Fruit fly (Drosophila melanogaster) whole organism: ENCODE results near the gene CG8135.

Source experiments
- CG8478 ChIP-seq: fragments of >200 bp; optimal IDR thresholded peaks from 2 replicates; lab custom pipeline; 2018; ENCODE audit warnings: inconsistent platforms
- Dll ChIP-seq: fragments of >200 bp; optimal IDR thresholded peaks from 2 replicates; lab custom pipeline; 2017
- EcR ChIP-seq, 2 experiments: fragments of >200 bp; optimal IDR thresholded peaks; 2 replicates each; lab custom pipeline; 2017; ENCODE audit warnings: missing biosample characterization in 2 of 2, missing genetic modification characterization in 2 of 2, missing genetic modification reagents in 2 of 2
- pan ChIP-seq: fragments of >200 bp; optimal IDR thresholded peaks from 2 replicates; lab custom pipeline; 2017
- psq ChIP-seq: fragments of >200 bp; optimal IDR thresholded peaks from 2 replicates; lab custom pipeline; 2017
- usp ChIP-seq: fragments of >200 bp; optimal IDR thresholded peaks from 2 replicates; lab custom pipeline; 2017; ENCODE audit warnings: missing biosample characterization, missing genetic modification characterization, mixed read lengths

The CG8135 gene

DNA sequence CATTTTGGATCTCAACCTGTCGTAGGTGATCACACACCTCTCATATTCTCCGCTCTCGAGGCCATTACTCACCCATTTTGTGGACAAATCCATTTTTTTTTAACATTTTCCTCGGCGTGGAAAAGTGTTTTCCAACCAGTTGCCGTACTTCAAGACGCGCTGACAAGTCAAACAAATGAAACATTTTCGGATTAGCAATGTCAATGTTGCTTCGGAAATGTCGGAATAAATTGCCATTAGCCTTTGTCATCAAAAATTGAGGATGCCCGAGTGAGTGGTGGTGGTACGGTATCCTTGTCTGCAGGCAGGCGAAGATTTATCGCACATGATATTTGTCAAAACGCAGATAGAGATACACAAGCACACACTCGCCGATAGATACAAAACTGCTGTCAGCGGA, 23.1 kb downstream of the CG8135 start:
- TF ChIP-seq EcR (GFP tag; optimal IDR thresholded peaks at IDR 0.05; lab: Kevin White, UChicago) (no peak), Dll (no peak), psq (no peak), CG8478 (no peak), usp (GFP tag; lab: Kevin White, UChicago) (no peak), pan (lab: Kevin White, UChicago) (no peak)

- no peak for TF ChIP-seq usp (GFP tag; lab: Kevin White, UChicago)
- peak; percentile 88 for TF ChIP-seq Dll
Measured at dm6 chr3R:9428189-9428699, 24.1 kb downstream of the CG8135 start.

DNA sequence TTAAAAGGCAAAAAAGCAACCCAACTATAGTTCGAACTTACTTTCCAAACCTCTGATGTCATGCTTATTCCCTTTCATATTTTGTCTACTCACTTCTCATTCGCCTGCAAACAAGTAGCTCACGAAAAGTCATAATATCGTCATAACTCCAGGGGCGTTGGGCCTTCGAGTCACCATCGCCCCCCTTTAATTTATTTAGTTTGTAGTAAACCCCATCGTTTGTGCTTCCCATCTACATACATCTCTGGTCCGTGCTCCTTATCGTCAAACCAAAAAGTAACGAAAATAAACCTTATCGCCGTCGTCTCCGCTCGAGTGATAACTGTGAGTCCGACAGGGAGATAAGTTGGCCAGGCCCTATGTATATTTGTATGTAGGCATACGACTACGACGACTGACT, 24.8 kb downstream of the CG8135 start:
- TF ChIP-seq Dll = no peak
- no peak for TF ChIP-seq psq
- no peak for TF ChIP-seq CG8478
- TF ChIP-seq pan (lab: Kevin White, UChicago) = no peak
- no peak for TF ChIP-seq EcR (GFP tag; optimal IDR thresholded peaks at IDR 0.05; lab: Kevin White, UChicago)
- TF ChIP-seq usp (GFP tag; lab: Kevin White, UChicago) = no peak

dm6 chr3R:9430344-9431253, 26.4 kb downstream of the CG8135 start:
- TF ChIP-seq Dll = no peak
- TF ChIP-seq EcR (GFP tag; optimal IDR thresholded peaks at IDR 0.05; lab: Kevin White, UChicago) = no peak
- TF ChIP-seq psq = no peak
- no peak for TF ChIP-seq usp (GFP tag; lab: Kevin White, UChicago)
- TF ChIP-seq CG8478 = no peak
- TF ChIP-seq pan (lab: Kevin White, UChicago) = no peak

DNA sequence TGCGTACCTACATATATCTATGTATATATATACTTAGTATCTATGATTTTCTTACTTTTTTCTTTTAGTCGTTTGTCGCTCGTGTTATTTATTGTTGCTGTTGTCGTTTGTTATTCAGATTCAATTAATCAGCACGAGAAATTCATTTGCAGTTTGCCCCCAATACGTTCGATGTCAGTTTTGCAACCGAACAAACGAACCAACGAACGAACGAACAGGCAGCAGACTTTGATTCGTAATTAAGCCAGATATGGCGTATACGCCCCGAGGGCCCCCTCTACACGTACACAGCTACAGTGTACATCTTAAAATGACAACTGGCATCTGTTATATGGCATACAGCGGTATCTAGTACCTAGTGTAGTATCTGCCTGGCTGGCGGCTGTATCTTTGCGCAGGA, 29.1 kb downstream of the CG8135 start:
- TF ChIP-seq CG8478 = no peak
- no peak for TF ChIP-seq pan (lab: Kevin White, UChicago)
- no peak for TF ChIP-seq usp (GFP tag; lab: Kevin White, UChicago)
- no peak for TF ChIP-seq psq
- no peak for TF ChIP-seq Dll
- TF ChIP-seq EcR (GFP tag; optimal IDR thresholded peaks at IDR 0.05; lab: Kevin White, UChicago) = no peak

dm6 chr3R:9433774-9434173, 29.6 kb downstream of the CG8135 start:
- TF ChIP-seq EcR (GFP tag; optimal IDR thresholded peaks at IDR 0.05; lab: Kevin White, UChicago) (no peak), Dll (no peak), pan (lab: Kevin White, UChicago) (no peak), usp (GFP tag; lab: Kevin White, UChicago) (no peak), CG8478 (no peak), psq (no peak)

DNA sequence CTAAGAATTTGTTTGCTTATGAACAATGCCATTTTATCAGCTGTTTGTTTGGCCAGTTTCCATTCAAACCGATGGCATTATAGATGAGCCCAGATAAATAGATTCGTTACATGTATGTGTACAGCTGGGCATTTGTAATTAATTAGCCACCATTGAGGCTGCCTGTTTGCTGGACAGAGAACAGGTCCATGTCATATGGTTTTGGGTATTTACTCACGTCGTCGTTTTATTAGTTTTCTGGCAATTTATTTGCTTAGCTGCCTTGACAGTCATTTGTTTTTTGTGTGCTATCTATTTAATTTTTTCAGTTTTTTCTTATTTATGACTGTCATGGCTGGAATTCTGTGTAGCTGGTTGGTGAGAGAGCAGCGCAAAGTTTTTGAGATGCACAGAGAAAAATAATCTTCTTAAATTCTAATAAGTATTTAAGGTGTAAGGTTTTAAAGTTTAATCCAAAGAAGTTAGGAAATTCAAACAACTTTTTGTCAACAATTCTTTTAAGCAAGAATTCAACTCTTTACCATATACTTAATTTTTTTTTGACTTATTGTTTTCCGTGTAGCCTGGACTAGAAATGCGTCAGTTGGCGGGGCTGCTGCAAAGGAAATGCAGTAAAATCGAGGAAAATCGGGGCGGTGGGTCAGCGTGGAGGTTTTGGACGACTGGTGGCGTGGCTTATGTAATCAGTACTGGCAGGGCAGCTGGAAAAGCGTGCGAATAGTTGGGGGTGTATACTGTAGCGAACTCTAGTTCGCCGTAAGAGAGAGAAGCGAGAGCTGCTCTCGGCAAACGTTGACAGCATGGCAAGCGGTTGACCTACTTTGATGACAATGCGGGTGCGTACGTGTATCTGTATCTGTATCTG, 30.6 kb downstream of the CG8135 start:
- TF ChIP-seq EcR (GFP tag; optimal IDR thresholded peaks at IDR 0.05; lab: Kevin White, UChicago) (no peak), pan (lab: Kevin White, UChicago) (no peak), usp (GFP tag; lab: Kevin White, UChicago) (no peak), psq (no peak), Dll (no peak)

dm6 chr3R:9435898-9436297, 31.7 kb downstream of the CG8135 start:
- TF ChIP-seq usp (GFP tag; lab: Kevin White, UChicago) = no peak
- TF ChIP-seq psq = no peak
- no peak for TF ChIP-seq CG8478

- peak; percentile 85 for TF ChIP-seq Dll
- TF ChIP-seq pan (lab: Kevin White, UChicago) = no peak
- TF ChIP-seq EcR (GFP tag; optimal IDR thresholded peaks at IDR 0.05; lab: Kevin White, UChicago) = no peak
Measured at dm6 chr3R:9436358-9436972, 32.3 kb downstream of the CG8135 start.

DNA sequence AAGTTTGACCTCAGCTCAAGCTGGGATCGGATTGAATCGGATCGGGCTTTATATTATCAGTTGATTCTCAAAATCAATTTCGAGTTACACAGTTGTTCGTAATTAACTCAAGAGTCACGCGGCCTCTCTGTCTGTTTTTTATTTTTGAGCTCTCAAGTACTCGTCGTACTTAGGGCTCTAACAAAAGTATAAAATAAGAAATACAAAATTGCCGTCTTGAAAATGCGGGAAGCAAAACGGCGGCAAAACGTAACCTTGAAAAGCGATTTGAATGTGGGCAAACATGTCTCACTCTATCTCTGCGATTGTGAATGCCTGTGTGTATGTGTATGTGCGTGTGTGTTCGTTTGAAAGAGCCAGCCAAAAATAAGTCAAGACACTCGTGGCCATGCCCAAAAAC, 33.4 kb downstream of the CG8135 start:
- TF ChIP-seq usp (GFP tag; lab: Kevin White, UChicago) (no peak), EcR (GFP tag; optimal IDR thresholded peaks at IDR 0.05; lab: Kevin White, UChicago) (no peak), Dll (no peak), CG8478 (no peak), psq (no peak), pan (lab: Kevin White, UChicago) (no peak)

DNA sequence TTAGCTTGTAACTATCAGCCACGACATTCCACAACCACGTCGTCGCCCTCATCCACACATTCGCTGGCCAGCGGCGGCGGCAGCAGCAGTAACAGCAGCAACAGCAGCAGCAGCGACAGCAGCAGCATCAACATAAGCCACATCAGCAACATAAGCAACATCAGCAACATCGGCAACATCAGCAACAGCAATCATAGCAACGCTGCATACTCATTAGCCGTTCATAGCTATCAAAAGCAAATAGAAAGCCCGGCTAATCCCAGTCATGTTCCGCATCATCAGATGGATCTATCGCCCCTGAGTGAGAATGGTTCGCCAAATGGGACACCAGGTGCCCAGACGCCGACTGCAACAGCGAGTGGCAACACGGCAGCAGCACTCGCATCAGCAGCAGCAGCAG, 36.9 kb downstream of the CG8135 start:
- TF ChIP-seq Dll (no peak), usp (GFP tag; lab: Kevin White, UChicago) (no peak), CG8478 (no peak), psq (no peak), pan (lab: Kevin White, UChicago) (no peak), EcR (GFP tag; optimal IDR thresholded peaks at IDR 0.05; lab: Kevin White, UChicago) (no peak)

dm6 chr3R:9441996-9442395, 37.8 kb downstream of the CG8135 start:
- TF ChIP-seq Dll (no peak), usp (GFP tag; lab: Kevin White, UChicago) (no peak), pan (lab: Kevin White, UChicago) (no peak), CG8478 (no peak), psq (no peak), EcR (GFP tag; optimal IDR thresholded peaks at IDR 0.05; lab: Kevin White, UChicago) (no peak)
